Fruit fly (Drosophila melanogaster) whole organism, prepupa: ENCODE results near the gene CG11504.
A peak's percentile ranks its signal among the peaks of the same experiment; 100 is the strongest.

Experiments
- Blimp-1 ChIP-seq: fragments of 200-800 bp; sonication (Bioruptor generic); optimal IDR thresholded peaks from 3 replicates; lab custom pipeline; 2017; ENCODE audit warnings: missing biosample characterization, missing genetic modification characterization, mild to moderate bottlenecking, moderate library complexity, missing genetic modification reagents
- CG10631 ChIP-seq: fragments of 200-800 bp; sonication (Bioruptor generic); optimal IDR thresholded peaks from 2 replicates; lab custom pipeline; 2016; ENCODE audit warnings: missing biosample characterization, missing genetic modification characterization
- CG10669 ChIP-seq: fragments of 200-800 bp; sonication (Bioruptor generic); optimal IDR thresholded peaks from 3 replicates; lab custom pipeline; 2018; ENCODE audit warnings: missing biosample characterization, mild to moderate bottlenecking, missing genetic modification characterization, moderate library complexity
- CG11294 ChIP-seq: fragments of 200-800 bp; sonication (Bioruptor generic); IDR thresholded peaks from 2 replicates; pipeline ENCODE4 v1.3.6; 2022; ENCODE audit warnings: missing biosample characterization, missing genetic modification characterization
- CG11762 ChIP-seq: fragments of 200-800 bp; sonication (Bioruptor generic); optimal IDR thresholded peaks from 3 replicates; lab custom pipeline; 2016; ENCODE audit warnings: missing biosample characterization, missing genetic modification characterization; ENCODE audit not compliant: insufficient read depth
- CG15336 ChIP-seq: fragments of 200-800 bp; sonication (Bioruptor generic); IDR thresholded peaks from 2 replicates; pipeline ENCODE4 v1.3.6; 2022; ENCODE audit warnings: missing biosample characterization, missing genetic modification characterization
- CG1621 ChIP-seq: fragments of 200-800 bp; sonication (Bioruptor generic); optimal IDR thresholded peaks from 3 replicates; lab custom pipeline; 2018; ENCODE audit warnings: missing biosample characterization, mild to moderate bottlenecking, missing genetic modification characterization
- CG16779 ChIP-seq: fragments of 200-800 bp; sonication (Bioruptor generic); optimal IDR thresholded peaks from 3 replicates; lab custom pipeline; 2017; ENCODE audit warnings: missing biosample characterization, mild to moderate bottlenecking, missing genetic modification characterization
- CG31627 ChIP-seq: fragments of 200-800 bp; sonication (Bioruptor generic); optimal IDR thresholded peaks from 3 replicates; lab custom pipeline; 2016; ENCODE audit warnings: missing biosample characterization, missing genetic modification characterization
- CG3919 ChIP-seq: fragments of 200-800 bp; sonication (Bioruptor generic); optimal IDR thresholded peaks from 3 replicates; lab custom pipeline; 2016; ENCODE audit warnings: missing biosample characterization, missing genetic modification characterization
- CG4318 ChIP-seq: fragments of 200-800 bp; sonication (Bioruptor generic); optimal IDR thresholded peaks from 3 replicates; lab custom pipeline; 2017; ENCODE audit warnings: missing biosample characterization, mild to moderate bottlenecking, missing genetic modification characterization
- CG6163 ChIP-seq: fragments of 200-800 bp; sonication (Bioruptor generic); IDR thresholded peaks from 3 replicates; pipeline ENCODE4 v1.3.6; 2022; ENCODE audit warnings: missing biosample characterization, missing genetic modification characterization
- CG6276 ChIP-seq: fragments of 200-800 bp; sonication (Bioruptor generic); optimal IDR thresholded peaks from 2 replicates; lab custom pipeline; 2017; ENCODE audit warnings: missing biosample characterization, mild to moderate bottlenecking, missing genetic modification characterization
- CG6792 ChIP-seq: fragments of 200-800 bp; sonication (Bioruptor generic); optimal IDR thresholded peaks from 3 replicates; lab custom pipeline; 2016; ENCODE audit warnings: missing biosample characterization, missing genetic modification characterization
- CG6808 ChIP-seq: fragments of 200-800 bp; sonication (Bioruptor generic); optimal IDR thresholded peaks from 3 replicates; lab custom pipeline; 2017; ENCODE audit warnings: missing biosample characterization, missing genetic modification characterization, mild to moderate bottlenecking, moderate library complexity, missing genetic modification reagents
- CG6854 ChIP-seq: fragments of 200-800 bp; sonication (Bioruptor generic); optimal IDR thresholded peaks from 2 replicates; lab custom pipeline; 2017; ENCODE audit warnings: missing biosample characterization, mild to moderate bottlenecking, missing genetic modification characterization
- CG7368 ChIP-seq: fragments of 200-800 bp; sonication (Bioruptor generic); optimal IDR thresholded peaks from 3 replicates; lab custom pipeline; 2016; ENCODE audit warnings: missing biosample characterization, missing genetic modification characterization
- CG8119 ChIP-seq: fragments of 200-800 bp; sonication (Bioruptor generic); IDR thresholded peaks from 3 replicates; pipeline ENCODE4 v1.3.6; 2022; ENCODE audit warnings: missing biosample characterization, missing genetic modification characterization
- CG8319 ChIP-seq: fragments of 200-800 bp; sonication (Bioruptor generic); optimal IDR thresholded peaks from 3 replicates; lab custom pipeline; 2016; ENCODE audit warnings: missing biosample characterization, missing genetic modification characterization
- CG8632 ChIP-seq: fragments of 200-800 bp; sonication (Bioruptor generic); optimal IDR thresholded peaks from 3 replicates; lab custom pipeline; 2016; ENCODE audit warnings: missing biosample characterization, missing genetic modification characterization
- CG9139 ChIP-seq: fragments of 200-800 bp; sonication (Bioruptor generic); optimal IDR thresholded peaks from 3 replicates; lab custom pipeline; 2017; ENCODE audit warnings: missing biosample characterization, mild to moderate bottlenecking, missing genetic modification characterization
- Eip75B ChIP-seq: fragments of 200-800 bp; sonication (Bioruptor generic); optimal IDR thresholded peaks from 3 replicates; lab custom pipeline; 2016; ENCODE audit warnings: missing biosample characterization, missing genetic modification characterization
- Eip78C ChIP-seq: fragments of 200-800 bp; sonication (Bioruptor generic); peaks from one replicate; lab custom pipeline; 2016; ENCODE audit warnings: missing biosample characterization, missing genetic modification characterization
- Eip93F ChIP-seq: fragments of 200-800 bp; sonication (Bioruptor generic); optimal IDR thresholded peaks from 2 replicates; lab custom pipeline; 2016; ENCODE audit warnings: missing biosample characterization, mild to moderate bottlenecking, missing genetic modification characterization
- Ets21C ChIP-seq: fragments of 200-800 bp; sonication (Bioruptor generic); optimal IDR thresholded peaks from 3 replicates; lab custom pipeline; 2016; ENCODE audit warnings: missing biosample characterization, missing genetic modification characterization
- Ets96B ChIP-seq: fragments of 200-800 bp; optimal IDR thresholded peaks from 2 replicates; lab custom pipeline; 2019; ENCODE audit warnings: missing biosample characterization, mild to moderate bottlenecking, missing genetic modification characterization, moderate library complexity
- Gug ChIP-seq: fragments of 200-800 bp; sonication (Bioruptor generic); IDR thresholded peaks from 2 replicates; pipeline ENCODE4 v1.3.6; 2022; ENCODE audit warnings: missing biosample characterization, missing genetic modification characterization
- Hr4 ChIP-seq: fragments of 200-800 bp; sonication (Bioruptor generic); optimal IDR thresholded peaks from 3 replicates; lab custom pipeline; 2016; ENCODE audit warnings: missing biosample characterization, missing genetic modification characterization
- Lpt ChIP-seq: fragments of 200-800 bp; sonication (Bioruptor generic); optimal IDR thresholded peaks from 3 replicates; lab custom pipeline; 2016; ENCODE audit warnings: missing biosample characterization, missing genetic modification characterization
- Met ChIP-seq: fragments of 200-800 bp; sonication (Bioruptor generic); optimal IDR thresholded peaks from 3 replicates; lab custom pipeline; 2016; ENCODE audit warnings: missing biosample characterization, missing genetic modification characterization
- OdsH ChIP-seq: fragments of 200-800 bp; sonication (Bioruptor generic); optimal IDR thresholded peaks from 3 replicates; lab custom pipeline; 2016; ENCODE audit warnings: missing biosample characterization, missing genetic modification characterization
- Smox ChIP-seq: fragments of 200-800 bp; sonication (Bioruptor generic); optimal IDR thresholded peaks from 3 replicates; lab custom pipeline; 2016; ENCODE audit warnings: missing biosample characterization, missing genetic modification characterization
- Sox14 ChIP-seq: fragments of 200-800 bp; sonication (Bioruptor generic); optimal IDR thresholded peaks from 3 replicates; lab custom pipeline; 2016; ENCODE audit warnings: missing biosample characterization, missing genetic modification characterization
- Sox15 ChIP-seq: fragments of 200-800 bp; sonication (Bioruptor generic); optimal IDR thresholded peaks from 3 replicates; lab custom pipeline; 2016; ENCODE audit warnings: missing biosample characterization, missing genetic modification characterization
- achi ChIP-seq: fragments of 200-800 bp; sonication (Bioruptor generic); optimal IDR thresholded peaks from 3 replicates; lab custom pipeline; 2016; ENCODE audit warnings: missing biosample characterization, missing genetic modification characterization
- cyc ChIP-seq: fragments of 200-800 bp; sonication (Bioruptor generic); optimal IDR thresholded peaks from 3 replicates; lab custom pipeline; 2016; ENCODE audit warnings: missing biosample characterization, missing genetic modification characterization
- dac ChIP-seq: fragments of 200-800 bp; sonication (Bioruptor generic); optimal IDR thresholded peaks from 2 replicates; lab custom pipeline; 2017; ENCODE audit warnings: missing biosample characterization, mild to moderate bottlenecking, missing genetic modification characterization
- eg ChIP-seq: fragments of 200-800 bp; sonication (Bioruptor generic); IDR thresholded peaks from 3 replicates; pipeline ENCODE4 v1.3.6; 2022; ENCODE audit warnings: missing biosample characterization, missing genetic modification characterization
- fd85E ChIP-seq: fragments of 200-800 bp; sonication (Bioruptor generic); optimal IDR thresholded peaks from 3 replicates; lab custom pipeline; 2016; ENCODE audit warnings: missing biosample characterization, missing genetic modification characterization
- lz ChIP-seq: fragments of 200-800 bp; sonication (Bioruptor generic); optimal IDR thresholded peaks from 3 replicates; lab custom pipeline; 2016; ENCODE audit warnings: missing biosample characterization, missing genetic modification characterization
- net ChIP-seq: fragments of 200-800 bp; sonication (Bioruptor generic); optimal IDR thresholded peaks from 3 replicates; lab custom pipeline; 2016; ENCODE audit warnings: missing biosample characterization, missing genetic modification characterization
- pdm3 ChIP-seq: fragments of 200-800 bp; sonication (Bioruptor generic); optimal IDR thresholded peaks from 3 replicates; lab custom pipeline; 2016; ENCODE audit warnings: missing biosample characterization, missing genetic modification characterization
- spab ChIP-seq: fragments of 200-800 bp; sonication (Bioruptor generic); optimal IDR thresholded peaks from 2 replicates; lab custom pipeline; 2017; ENCODE audit warnings: missing biosample characterization, mild to moderate bottlenecking, missing genetic modification characterization, missing genetic modification reagents
- ss ChIP-seq, 2 experiments: fragments of 200-800 bp; sonication (Bioruptor generic); optimal IDR thresholded peaks; 2 replicates in 1 of 2; 3 replicates in 1 of 2; lab custom pipeline; 2017 to 2018; ENCODE audit warnings: mild to moderate bottlenecking in 2 of 2, missing biosample characterization in 2 of 2, missing genetic modification characterization in 2 of 2, moderate library complexity in 1 of 2
- svp ChIP-seq: fragments of 200-800 bp; sonication (Bioruptor generic); peaks from one replicate; lab custom pipeline; 2016; ENCODE audit warnings: missing biosample characterization, missing genetic modification characterization
- vri ChIP-seq: fragments of 200-800 bp; sonication (Bioruptor generic); optimal IDR thresholded peaks from 3 replicates; lab custom pipeline; 2016; ENCODE audit warnings: missing biosample characterization, mild to moderate bottlenecking, missing genetic modification characterization

Gene CG11504

dm6 chr3R:30013909-30014308 lies 16.2 kb downstream of the CG11504 start (continued):
- peak; percentile 6 for TF ChIP-seq Sox14 (GFP tag; lab: Kevin White, UChicago)
- peak; percentile 18 for TF ChIP-seq achi (GFP tag; lab: Kevin White, UChicago)
- no peak for TF ChIP-seq CG6792 (GFP tag; lab: Kevin White, UChicago)
- TF ChIP-seq vri, result no peak
- TF ChIP-seq CG8119 (GFP tag; lab: Robert Waterston, UW), result peak; percentile 47; the same call in 2 of the 3 replicates
- peak; percentile 85 for TF ChIP-seq CG6854 (GFP tag; lab: Kevin White, UChicago)
- TF ChIP-seq Smox (GFP tag; lab: Kevin White, UChicago), result no peak
- TF ChIP-seq CG3919 (GFP tag; lab: Kevin White, UChicago), result peak; percentile 59
- TF ChIP-seq dac, result no peak
- TF ChIP-seq CG8319 (GFP tag; lab: Kevin White, UChicago), result peak; percentile 18
- no peak for TF ChIP-seq CG11762 (GFP tag; lab: Kevin White, UChicago)
- peak; percentile 49 for TF ChIP-seq CG1621 (tag; lab: Kevin White, UChicago)
- peak; percentile 40; the same call in 1 of the 2 replicates for TF ChIP-seq CG15336 (GFP tag; lab: Robert Waterston, UW)

- no peak for TF ChIP-seq dac
- TF ChIP-seq vri, result no peak
- no peak for TF ChIP-seq Blimp-1 (GFP tag; lab: Kevin White, UChicago)
- no peak for TF ChIP-seq Gug (GFP tag; lab: Robert Waterston, UW)
- TF ChIP-seq Ets96B (tag; lab: Kevin White, UChicago), result no peak
- no peak for TF ChIP-seq Eip78C (GFP tag; lab: Kevin White, UChicago)
- TF ChIP-seq CG11762 (GFP tag; lab: Kevin White, UChicago), result no peak
Measured at dm6 chr3R:30014480-30014879, 16.8 kb downstream of the CG11504 start.

dm6 chr3R:30014977-30015514 lies 17.3 kb downstream of the CG11504 start, which contains the start of gene CG7920:
Gene CG7920 (minus strand): TSS chr3R:30015284.
- TF ChIP-seq CG8119 (GFP tag; lab: Robert Waterston, UW), result peak; percentile 60; the same call in 2 of the 3 replicates
- no peak for TF ChIP-seq Hr4 (GFP tag; lab: Kevin White, UChicago)
- TF ChIP-seq CG3919 (GFP tag; lab: Kevin White, UChicago), result peak; percentile 65
- no peak for TF ChIP-seq CG10669 (GFP tag; lab: Kevin White, UChicago)
- TF ChIP-seq CG4318 (GFP tag; lab: Kevin White, UChicago), result no peak
- no peak for TF ChIP-seq OdsH (GFP tag; lab: Kevin White, UChicago)
- peak; percentile 44 for TF ChIP-seq svp (GFP tag; lab: Kevin White, UChicago)
- TF ChIP-seq eg (GFP tag; lab: Robert Waterston, UW), result peak; percentile 60; the same call in 2 of the 3 replicates
- TF ChIP-seq Sox15, result no peak
- TF ChIP-seq Met (GFP tag; lab: Kevin White, UChicago), result no peak
- TF ChIP-seq Ets21C, result no peak
- no peak for TF ChIP-seq CG10631 (GFP tag; lab: Kevin White, UChicago)
- peak; percentile 65 to 68 for TF ChIP-seq ss (GFP tag; optimal IDR thresholded peaks at IDR 0.05; lab: Kevin White, UChicago)
- TF ChIP-seq net, result peak; percentile 45
- TF ChIP-seq Ets96B (tag; lab: Kevin White, UChicago), result no peak
- TF ChIP-seq Blimp-1 (GFP tag; lab: Kevin White, UChicago), result no peak
- no peak for TF ChIP-seq CG7368 (GFP tag; lab: Kevin White, UChicago)
- TF ChIP-seq fd85E (GFP tag; lab: Kevin White, UChicago), result no peak
- no peak for TF ChIP-seq achi (GFP tag; lab: Kevin White, UChicago)
- TF ChIP-seq Eip78C (GFP tag; lab: Kevin White, UChicago), result peak; percentile 75
- no peak for TF ChIP-seq Lpt
- no peak for TF ChIP-seq CG8319 (GFP tag; lab: Kevin White, UChicago)
- TF ChIP-seq vri, result peak; percentile 71
- peak; percentile 10 for TF ChIP-seq CG31627
- peak; percentile 31 for TF ChIP-seq CG6808 (GFP tag; lab: Kevin White, UChicago)
- TF ChIP-seq Eip93F (GFP tag; lab: Kevin White, UChicago), result no peak
- TF ChIP-seq Gug (GFP tag; lab: Robert Waterston, UW), result no peak
- peak; percentile 52 for TF ChIP-seq CG16779
- TF ChIP-seq CG6276 (GFP tag; lab: Kevin White, UChicago), result peak; percentile 44
- TF ChIP-seq spab, result no peak
- TF ChIP-seq cyc, result peak; percentile 13
- peak; percentile 66 for TF ChIP-seq CG9139 (GFP tag; lab: Kevin White, UChicago)
- TF ChIP-seq CG8632, result no peak
- no peak for TF ChIP-seq CG11762 (GFP tag; lab: Kevin White, UChicago)
- peak; percentile 61; the same call in 2 of the 3 replicates for TF ChIP-seq CG6163 (GFP tag; lab: Robert Waterston, UW)
- peak; percentile 42 for TF ChIP-seq Eip75B (GFP tag; lab: Kevin White, UChicago)
- peak; percentile 39 for TF ChIP-seq lz (GFP tag; lab: Kevin White, UChicago)
- no peak for TF ChIP-seq pdm3 (GFP tag; lab: Kevin White, UChicago)
- no peak for TF ChIP-seq CG11294 (GFP tag; lab: Robert Waterston, UW)
